Worm (Caenorhabditis elegans) whole organism, L4 larva: ENCODE data around the gene B0024.15.

Source experiments
- fos-1 ChIP-seq: fragments of 150-350 bp; optimal IDR thresholded peaks from 2 replicates; lab custom pipeline; 2014; ENCODE audit warnings: missing biosample characterization, missing genetic modification characterization
- mdl-1 ChIP-seq, 2 experiments: fragments of 150-350 bp in 1 of 2; sonication (generic microtip) in 1 of 2; optimal IDR thresholded peaks; 2 replicates each; lab custom pipeline; 2014 to 2017; ENCODE audit warnings: missing biosample characterization in 2 of 2, missing genetic modification characterization in 2 of 2
- nhr-28 ChIP-seq: fragments of 150-350 bp; optimal IDR thresholded peaks from 2 replicates; lab custom pipeline; 2014; ENCODE audit warnings: missing biosample characterization, missing genetic modification characterization
- nhr-76 ChIP-seq: fragments of 150-350 bp; optimal IDR thresholded peaks from 2 replicates; lab custom pipeline; 2014; ENCODE audit warnings: missing biosample characterization, missing genetic modification characterization
- pha-4 ChIP-seq, 2 experiments: fragments of 150-350 bp in 1 of 2; fragments of 200-800 bp in 1 of 2; sonication (Bioruptor generic) in 1 of 2; IDR thresholded peaks in 1 of 2; optimal IDR thresholded peaks in 1 of 2; 2 replicates each; pipeline versions ENCODE4 v1.3.6 to Lab custom; 2014 to 2022; ENCODE audit warnings: missing genetic modification characterization in 2 of 2, missing genetic modification reagents in 2 of 2, missing biosample characterization in 1 of 2, missing compliant biosample characterization in 1 of 2
- saeg-2 ChIP-seq: fragments of 200-800 bp; sonication (Bioruptor generic); IDR thresholded peaks from 2 replicates; pipeline ENCODE4 v1.3.6; 2022; ENCODE audit warnings: missing genetic modification reagents, missing genetic modification characterization, missing compliant biosample characterization
- skn-1 ChIP-seq: fragments of 150-350 bp; optimal IDR thresholded peaks from 2 replicates; lab custom pipeline; 2014; ENCODE audit warnings: missing biosample characterization, missing genetic modification characterization

DNA sequence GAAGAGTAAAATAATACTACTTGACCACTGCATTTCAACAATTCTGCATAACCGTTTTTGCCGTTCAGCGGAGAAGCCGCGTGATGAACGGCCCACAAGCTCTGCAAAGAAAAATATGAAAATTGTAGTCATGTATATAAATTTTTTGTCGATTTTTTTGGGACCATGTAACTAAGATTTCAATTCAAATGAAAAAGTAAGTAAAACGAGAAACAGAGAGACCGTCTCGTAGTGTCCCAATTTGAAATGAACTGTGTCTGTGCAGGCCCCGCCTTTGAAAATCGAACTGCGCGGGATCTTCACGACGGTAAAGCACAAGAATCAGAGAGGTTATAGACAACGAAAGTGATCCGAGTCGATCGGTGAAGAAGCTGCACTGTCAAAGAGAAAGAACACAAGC lies 42.2 kb downstream of the B0024.15 start, which contains the start of gene crm-1:
- no peak for TF ChIP-seq skn-1 (tag; lab: Kevin White, UChicago)
- no peak for TF ChIP-seq mdl-1 (tag; optimal IDR thresholded peaks at IDR 0.05; lab: Kevin White, UChicago)
- TF ChIP-seq fos-1 (tag; lab: Kevin White, UChicago): no peak
- no peak for TF ChIP-seq nhr-76 (tag; lab: Kevin White, UChicago)
- TF ChIP-seq pha-4 (GFP tag; IDR thresholded peaks at IDR 0.05; lab: Robert Waterston, UW): no peak
- TF ChIP-seq pha-4 (tag; optimal IDR thresholded peaks at IDR 0.05; lab: Kevin White, UChicago): no peak
- no peak for TF ChIP-seq nhr-28
- TF ChIP-seq saeg-2 (GFP tag; lab: Robert Waterston, UW): no peak
